Fruit fly (Drosophila melanogaster) whole organism, prepupa: Measurements from ENCODE around the gene Gpdh1.

Experiments used
- Blimp-1 ChIP-seq: fragments of 200-800 bp; sonication (Bioruptor generic); optimal IDR thresholded peaks from 3 replicates; lab custom pipeline; 2017; ENCODE audit warnings: missing biosample characterization, missing genetic modification characterization, mild to moderate bottlenecking, moderate library complexity, missing genetic modification reagents
- CG10631 ChIP-seq: fragments of 200-800 bp; sonication (Bioruptor generic); optimal IDR thresholded peaks from 2 replicates; lab custom pipeline; 2016; ENCODE audit warnings: missing biosample characterization, missing genetic modification characterization
- CG10669 ChIP-seq: fragments of 200-800 bp; sonication (Bioruptor generic); optimal IDR thresholded peaks from 3 replicates; lab custom pipeline; 2018; ENCODE audit warnings: missing biosample characterization, mild to moderate bottlenecking, missing genetic modification characterization, moderate library complexity
- CG11762 ChIP-seq: fragments of 200-800 bp; sonication (Bioruptor generic); optimal IDR thresholded peaks from 3 replicates; lab custom pipeline; 2016; ENCODE audit warnings: missing biosample characterization, missing genetic modification characterization; ENCODE audit not compliant: insufficient read depth
- CG11902 ChIP-seq: fragments of 200-800 bp; sonication (Bioruptor generic); optimal IDR thresholded peaks from 3 replicates; lab custom pipeline; 2016; ENCODE audit warnings: missing biosample characterization, missing genetic modification characterization
- CG1621 ChIP-seq: fragments of 200-800 bp; sonication (Bioruptor generic); optimal IDR thresholded peaks from 3 replicates; lab custom pipeline; 2018; ENCODE audit warnings: missing biosample characterization, mild to moderate bottlenecking, missing genetic modification characterization
- CG16779 ChIP-seq: fragments of 200-800 bp; sonication (Bioruptor generic); optimal IDR thresholded peaks from 3 replicates; lab custom pipeline; 2017; ENCODE audit warnings: missing biosample characterization, mild to moderate bottlenecking, missing genetic modification characterization
- CG3032 ChIP-seq: fragments of 200-800 bp; optimal IDR thresholded peaks from 2 replicates; lab custom pipeline; 2019; ENCODE audit warnings: missing biosample characterization, mild to moderate bottlenecking, missing genetic modification characterization, moderate library complexity
- CG31627 ChIP-seq: fragments of 200-800 bp; sonication (Bioruptor generic); optimal IDR thresholded peaks from 3 replicates; lab custom pipeline; 2016; ENCODE audit warnings: missing biosample characterization, missing genetic modification characterization
- CG34406 ChIP-seq: fragments of 200-800 bp; sonication (Bioruptor generic); optimal IDR thresholded peaks from 3 replicates; lab custom pipeline; 2016; ENCODE audit warnings: missing biosample characterization, missing genetic modification characterization
- CG3919 ChIP-seq: fragments of 200-800 bp; sonication (Bioruptor generic); optimal IDR thresholded peaks from 3 replicates; lab custom pipeline; 2016; ENCODE audit warnings: missing biosample characterization, missing genetic modification characterization
- CG6163 ChIP-seq: fragments of 200-800 bp; sonication (Bioruptor generic); IDR thresholded peaks from 3 replicates; pipeline ENCODE4 v1.3.6; 2022; ENCODE audit warnings: missing biosample characterization, missing genetic modification characterization
- CG6792 ChIP-seq: fragments of 200-800 bp; sonication (Bioruptor generic); optimal IDR thresholded peaks from 3 replicates; lab custom pipeline; 2016; ENCODE audit warnings: missing biosample characterization, missing genetic modification characterization
- CG6854 ChIP-seq: fragments of 200-800 bp; sonication (Bioruptor generic); optimal IDR thresholded peaks from 2 replicates; lab custom pipeline; 2017; ENCODE audit warnings: missing biosample characterization, mild to moderate bottlenecking, missing genetic modification characterization
- CG7368 ChIP-seq: fragments of 200-800 bp; sonication (Bioruptor generic); optimal IDR thresholded peaks from 3 replicates; lab custom pipeline; 2016; ENCODE audit warnings: missing biosample characterization, missing genetic modification characterization
- CG8119 ChIP-seq: fragments of 200-800 bp; sonication (Bioruptor generic); IDR thresholded peaks from 3 replicates; pipeline ENCODE4 v1.3.6; 2022; ENCODE audit warnings: missing biosample characterization, missing genetic modification characterization
- CG8319 ChIP-seq: fragments of 200-800 bp; sonication (Bioruptor generic); optimal IDR thresholded peaks from 3 replicates; lab custom pipeline; 2016; ENCODE audit warnings: missing biosample characterization, missing genetic modification characterization
- CG8632 ChIP-seq: fragments of 200-800 bp; sonication (Bioruptor generic); optimal IDR thresholded peaks from 3 replicates; lab custom pipeline; 2016; ENCODE audit warnings: missing biosample characterization, missing genetic modification characterization
- CG9139 ChIP-seq: fragments of 200-800 bp; sonication (Bioruptor generic); optimal IDR thresholded peaks from 3 replicates; lab custom pipeline; 2017; ENCODE audit warnings: missing biosample characterization, mild to moderate bottlenecking, missing genetic modification characterization
- Eip75B ChIP-seq: fragments of 200-800 bp; sonication (Bioruptor generic); optimal IDR thresholded peaks from 3 replicates; lab custom pipeline; 2016; ENCODE audit warnings: missing biosample characterization, missing genetic modification characterization
- Eip78C ChIP-seq: fragments of 200-800 bp; sonication (Bioruptor generic); peaks from one replicate; lab custom pipeline; 2016; ENCODE audit warnings: missing biosample characterization, missing genetic modification characterization
- Eip93F ChIP-seq: fragments of 200-800 bp; sonication (Bioruptor generic); optimal IDR thresholded peaks from 2 replicates; lab custom pipeline; 2016; ENCODE audit warnings: missing biosample characterization, mild to moderate bottlenecking, missing genetic modification characterization
- Ets96B ChIP-seq: fragments of 200-800 bp; optimal IDR thresholded peaks from 2 replicates; lab custom pipeline; 2019; ENCODE audit warnings: missing biosample characterization, mild to moderate bottlenecking, missing genetic modification characterization, moderate library complexity
- Hr38 ChIP-seq: sonication (Bioruptor generic); optimal IDR thresholded peaks from 2 replicates; lab custom pipeline; 2016; ENCODE audit warnings: missing biosample characterization, missing genetic modification characterization
- Hr39 ChIP-seq: fragments of 200-800 bp; sonication (Bioruptor generic); optimal IDR thresholded peaks from 2 replicates; lab custom pipeline; 2016; ENCODE audit warnings: missing biosample characterization, missing genetic modification characterization
- Lpt ChIP-seq: fragments of 200-800 bp; sonication (Bioruptor generic); optimal IDR thresholded peaks from 3 replicates; lab custom pipeline; 2016; ENCODE audit warnings: missing biosample characterization, missing genetic modification characterization
- Met ChIP-seq: fragments of 200-800 bp; sonication (Bioruptor generic); optimal IDR thresholded peaks from 3 replicates; lab custom pipeline; 2016; ENCODE audit warnings: missing biosample characterization, missing genetic modification characterization
- Smox ChIP-seq: fragments of 200-800 bp; sonication (Bioruptor generic); optimal IDR thresholded peaks from 3 replicates; lab custom pipeline; 2016; ENCODE audit warnings: missing biosample characterization, missing genetic modification characterization
- Sox102F ChIP-seq: fragments of 200-800 bp; sonication (Bioruptor generic); optimal IDR thresholded peaks from 2 replicates; lab custom pipeline; 2016; ENCODE audit warnings: missing biosample characterization, mild to moderate bottlenecking, missing genetic modification characterization
- Sox14 ChIP-seq: fragments of 200-800 bp; sonication (Bioruptor generic); optimal IDR thresholded peaks from 3 replicates; lab custom pipeline; 2016; ENCODE audit warnings: missing biosample characterization, missing genetic modification characterization
- Sox15 ChIP-seq: fragments of 200-800 bp; sonication (Bioruptor generic); optimal IDR thresholded peaks from 3 replicates; lab custom pipeline; 2016; ENCODE audit warnings: missing biosample characterization, missing genetic modification characterization
- achi ChIP-seq: fragments of 200-800 bp; sonication (Bioruptor generic); optimal IDR thresholded peaks from 3 replicates; lab custom pipeline; 2016; ENCODE audit warnings: missing biosample characterization, missing genetic modification characterization
- cyc ChIP-seq: fragments of 200-800 bp; sonication (Bioruptor generic); optimal IDR thresholded peaks from 3 replicates; lab custom pipeline; 2016; ENCODE audit warnings: missing biosample characterization, missing genetic modification characterization
- dsx ChIP-seq: fragments of 200-800 bp; optimal IDR thresholded peaks from 3 replicates; lab custom pipeline; 2019; ENCODE audit warnings: missing biosample characterization, mild to moderate bottlenecking, missing genetic modification characterization, moderate library complexity; ENCODE audit not compliant: poor library complexity, severe bottlenecking
- eg ChIP-seq: fragments of 200-800 bp; sonication (Bioruptor generic); IDR thresholded peaks from 3 replicates; pipeline ENCODE4 v1.3.6; 2022; ENCODE audit warnings: missing biosample characterization, missing genetic modification characterization
- esn ChIP-seq: fragments of 200-800 bp; sonication (Bioruptor generic); optimal IDR thresholded peaks from 2 replicates; lab custom pipeline; 2016; ENCODE audit warnings: missing biosample characterization, mild to moderate bottlenecking, missing genetic modification characterization, moderate library complexity
- fd59A ChIP-seq: fragments of 200-800 bp; sonication (Bioruptor generic); optimal IDR thresholded peaks from 2 replicates; lab custom pipeline; 2017; ENCODE audit warnings: missing biosample characterization, mild to moderate bottlenecking, missing genetic modification characterization, missing genetic modification reagents
- fd85E ChIP-seq: fragments of 200-800 bp; sonication (Bioruptor generic); optimal IDR thresholded peaks from 3 replicates; lab custom pipeline; 2016; ENCODE audit warnings: missing biosample characterization, missing genetic modification characterization
- fkh ChIP-seq: fragments of 200-800 bp; sonication (Bioruptor generic); optimal IDR thresholded peaks from 3 replicates; lab custom pipeline; 2017; ENCODE audit warnings: missing biosample characterization, mild to moderate bottlenecking, missing genetic modification characterization, moderate library complexity
- net ChIP-seq: fragments of 200-800 bp; sonication (Bioruptor generic); optimal IDR thresholded peaks from 3 replicates; lab custom pipeline; 2016; ENCODE audit warnings: missing biosample characterization, missing genetic modification characterization
- salr ChIP-seq, 2 experiments: fragments of 200-800 bp; sonication (Bioruptor generic); optimal IDR thresholded peaks; 3 replicates each; lab custom pipeline; 2016 to 2018; ENCODE audit warnings: missing biosample characterization in 2 of 2, missing genetic modification characterization in 2 of 2, mild to moderate bottlenecking in 1 of 2
- spab ChIP-seq: fragments of 200-800 bp; sonication (Bioruptor generic); optimal IDR thresholded peaks from 2 replicates; lab custom pipeline; 2017; ENCODE audit warnings: missing biosample characterization, mild to moderate bottlenecking, missing genetic modification characterization, missing genetic modification reagents
- ss ChIP-seq, 2 experiments: fragments of 200-800 bp; sonication (Bioruptor generic); optimal IDR thresholded peaks; 2 replicates in 1 of 2; 3 replicates in 1 of 2; lab custom pipeline; 2017 to 2018; ENCODE audit warnings: mild to moderate bottlenecking in 2 of 2, missing biosample characterization in 2 of 2, missing genetic modification characterization in 2 of 2, moderate library complexity in 1 of 2
- svp ChIP-seq: fragments of 200-800 bp; sonication (Bioruptor generic); peaks from one replicate; lab custom pipeline; 2016; ENCODE audit warnings: missing biosample characterization, missing genetic modification characterization
- vri ChIP-seq: fragments of 200-800 bp; sonication (Bioruptor generic); optimal IDR thresholded peaks from 3 replicates; lab custom pipeline; 2016; ENCODE audit warnings: missing biosample characterization, mild to moderate bottlenecking, missing genetic modification characterization

The Gpdh1 gene

dm6 chr2L:5982334-5982987 is 39.0 kb downstream of the Gpdh1 start (continued):
- TF ChIP-seq CG3032 (no peak), CG11902 (GFP tag; lab: Kevin White, UChicago) (peak; percentile 53), CG11762 (GFP tag; lab: Kevin White, UChicago) (no peak), CG7368 (GFP tag; lab: Kevin White, UChicago) (peak; percentile 23), Sox15 (GFP tag; lab: Kevin White, UChicago) (no peak), Hr38 (GFP tag; lab: Kevin White, UChicago) (no peak), ss (GFP tag; optimal IDR thresholded peaks at IDR 0.05; lab: Kevin White, UChicago) (peak; percentile 14 to 57), achi (peak; percentile 95), dsx (peak; percentile 45), net (GFP tag; lab: Kevin White, UChicago) (peak; percentile 32), Eip93F (no peak), Smox (GFP tag; lab: Kevin White, UChicago) (peak; percentile 22), cyc (peak; percentile 34), CG6163 (GFP tag; lab: Robert Waterston, UW) (no peak), CG3919 (GFP tag; lab: Kevin White, UChicago) (peak; percentile 57)

DNA sequence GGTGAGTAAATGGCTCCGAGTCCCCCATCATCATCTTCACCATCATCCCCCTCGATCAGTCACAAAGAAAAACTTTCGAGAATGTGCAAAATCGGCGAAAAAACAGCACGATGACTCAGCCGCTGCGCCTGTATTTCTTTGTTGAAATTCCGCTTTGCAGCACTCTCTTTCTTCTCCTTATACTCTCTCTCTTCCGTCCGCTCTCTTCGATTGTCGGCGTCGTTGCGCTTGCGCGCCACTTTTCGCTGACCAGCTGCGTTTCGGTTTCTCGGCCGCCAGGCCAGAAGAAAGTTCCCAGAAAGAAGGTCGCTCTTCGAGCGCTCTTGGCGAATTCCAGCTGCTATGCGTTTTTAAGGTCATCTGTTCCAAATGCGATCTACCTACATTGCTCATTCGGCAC is 39.8 kb downstream of the Gpdh1 start:
- TF ChIP-seq CG16779, result no peak
- TF ChIP-seq esn, result no peak
- TF ChIP-seq CG10669 (GFP tag; lab: Kevin White, UChicago), result no peak
- TF ChIP-seq Met (GFP tag; lab: Kevin White, UChicago), result no peak
- no peak for TF ChIP-seq net (GFP tag; lab: Kevin White, UChicago)
- TF ChIP-seq CG9139 (GFP tag; lab: Kevin White, UChicago), result no peak
- TF ChIP-seq Sox102F (GFP tag; lab: Kevin White, UChicago), result no peak
- no peak for TF ChIP-seq CG8119 (GFP tag; lab: Robert Waterston, UW)
- TF ChIP-seq vri (GFP tag; lab: Kevin White, UChicago), result no peak
- peak; percentile 35 for TF ChIP-seq svp (GFP tag; lab: Kevin White, UChicago)
- peak; percentile 7 for TF ChIP-seq Eip75B (GFP tag; lab: Kevin White, UChicago)
- TF ChIP-seq CG11762 (GFP tag; lab: Kevin White, UChicago), result no peak
- no peak for TF ChIP-seq CG7368 (GFP tag; lab: Kevin White, UChicago)
- no peak for TF ChIP-seq CG8319 (GFP tag; lab: Kevin White, UChicago)
- no peak for TF ChIP-seq Hr39 (GFP tag; lab: Kevin White, UChicago)
- no peak for TF ChIP-seq CG6792 (GFP tag; lab: Kevin White, UChicago)
- TF ChIP-seq fd85E (GFP tag; lab: Kevin White, UChicago), result no peak
- no peak for TF ChIP-seq Ets96B (tag; lab: Kevin White, UChicago)
- peak; percentile 55 for TF ChIP-seq Sox14 (GFP tag; lab: Kevin White, UChicago)
- TF ChIP-seq fd59A, result no peak
- TF ChIP-seq Blimp-1 (GFP tag; lab: Kevin White, UChicago), result peak; percentile 20
- TF ChIP-seq Lpt (GFP tag; lab: Kevin White, UChicago), result no peak
- no peak for TF ChIP-seq salr (GFP tag; optimal IDR thresholded peaks at IDR 0.05; lab: Kevin White, UChicago)
- peak; percentile 2 for TF ChIP-seq CG6854
- no peak for TF ChIP-seq achi

DNA sequence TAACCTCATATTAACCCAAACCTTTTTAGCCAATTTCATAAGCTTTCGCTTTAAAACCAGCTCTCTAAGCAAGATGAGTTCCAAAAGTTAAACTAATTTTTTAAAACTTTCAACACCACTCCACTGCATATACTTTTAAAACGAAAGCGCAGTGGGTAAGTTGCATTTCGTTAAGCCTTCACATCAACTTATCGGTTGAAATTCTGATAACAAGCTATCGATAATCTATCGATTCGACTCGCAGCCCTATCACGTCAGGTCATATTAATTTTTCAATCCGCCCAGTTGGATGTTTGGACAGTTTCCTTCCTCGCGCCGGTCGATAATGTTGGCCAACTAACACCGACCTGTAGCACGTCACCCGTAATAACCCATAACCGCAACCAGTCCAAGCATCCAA is 42.7 kb downstream of the Gpdh1 start, which contains the start of gene ifc:
Gene ifc, plus strand, starts transcription at position 255 of the 400 bp plus-strand sequence.
- TF ChIP-seq fkh (GFP tag; lab: Kevin White, UChicago), result peak; percentile 12
- peak; percentile 47 for TF ChIP-seq CG1621 (tag; lab: Kevin White, UChicago)
- peak; percentile 29 for TF ChIP-seq CG6792 (GFP tag; lab: Kevin White, UChicago)
- TF ChIP-seq ss (GFP tag; optimal IDR thresholded peaks at IDR 0.05; lab: Kevin White, UChicago), result peak in 1 of 2 experiments; percentile 3
- peak; percentile 25 for TF ChIP-seq Sox15 (GFP tag; lab: Kevin White, UChicago)
- TF ChIP-seq CG8632 (GFP tag; lab: Kevin White, UChicago), result no peak
- TF ChIP-seq salr (GFP tag; optimal IDR thresholded peaks at IDR 0.05; lab: Kevin White, UChicago), result peak in 1 of 2 experiments; percentile 29
- TF ChIP-seq CG10631, result no peak
- no peak for TF ChIP-seq CG34406
- TF ChIP-seq CG3032, result peak; percentile 51
- TF ChIP-seq Ets96B (tag; lab: Kevin White, UChicago), result peak; percentile 23
- peak; percentile 66 for TF ChIP-seq CG31627 (GFP tag; lab: Kevin White, UChicago)
- no peak for TF ChIP-seq spab (GFP tag; lab: Kevin White, UChicago)
- TF ChIP-seq vri (GFP tag; lab: Kevin White, UChicago), result no peak
- no peak for TF ChIP-seq CG9139 (GFP tag; lab: Kevin White, UChicago)
- no peak for TF ChIP-seq Met (GFP tag; lab: Kevin White, UChicago)
- TF ChIP-seq eg (GFP tag; lab: Robert Waterston, UW), result no peak
- no peak for TF ChIP-seq CG6854
- TF ChIP-seq Blimp-1 (GFP tag; lab: Kevin White, UChicago), result no peak
- peak; percentile 66 for TF ChIP-seq Sox14 (GFP tag; lab: Kevin White, UChicago)
- no peak for TF ChIP-seq CG8119 (GFP tag; lab: Robert Waterston, UW)
- TF ChIP-seq CG10669 (GFP tag; lab: Kevin White, UChicago), result peak; percentile 10
- TF ChIP-seq svp (GFP tag; lab: Kevin White, UChicago), result peak; percentile 83
- TF ChIP-seq Eip78C (GFP tag; lab: Kevin White, UChicago), result peak; percentile 66
- no peak for TF ChIP-seq Sox102F (GFP tag; lab: Kevin White, UChicago)
